Fruit fly (Drosophila melanogaster) whole organism, prepupa: ENCODE measurements around the gene Lgr3.

Experiments used
- Blimp-1 ChIP-seq: fragments of 200-800 bp; sonication (Bioruptor generic); optimal IDR thresholded peaks from 3 replicates; lab custom pipeline; 2017; ENCODE audit warnings: missing biosample characterization, missing genetic modification characterization, mild to moderate bottlenecking, moderate library complexity, missing genetic modification reagents
- CG10631 ChIP-seq: fragments of 200-800 bp; sonication (Bioruptor generic); optimal IDR thresholded peaks from 2 replicates; lab custom pipeline; 2016; ENCODE audit warnings: missing biosample characterization, missing genetic modification characterization
- CG10669 ChIP-seq: fragments of 200-800 bp; sonication (Bioruptor generic); optimal IDR thresholded peaks from 3 replicates; lab custom pipeline; 2018; ENCODE audit warnings: missing biosample characterization, mild to moderate bottlenecking, missing genetic modification characterization, moderate library complexity
- CG11294 ChIP-seq: fragments of 200-800 bp; sonication (Bioruptor generic); IDR thresholded peaks from 2 replicates; pipeline ENCODE4 v1.3.6; 2022; ENCODE audit warnings: missing biosample characterization, missing genetic modification characterization
- CG11762 ChIP-seq: fragments of 200-800 bp; sonication (Bioruptor generic); optimal IDR thresholded peaks from 3 replicates; lab custom pipeline; 2016; ENCODE audit warnings: missing biosample characterization, missing genetic modification characterization; ENCODE audit not compliant: insufficient read depth
- CG15336 ChIP-seq: fragments of 200-800 bp; sonication (Bioruptor generic); IDR thresholded peaks from 2 replicates; pipeline ENCODE4 v1.3.6; 2022; ENCODE audit warnings: missing biosample characterization, missing genetic modification characterization
- CG1621 ChIP-seq: fragments of 200-800 bp; sonication (Bioruptor generic); optimal IDR thresholded peaks from 3 replicates; lab custom pipeline; 2018; ENCODE audit warnings: missing biosample characterization, mild to moderate bottlenecking, missing genetic modification characterization
- CG16779 ChIP-seq: fragments of 200-800 bp; sonication (Bioruptor generic); optimal IDR thresholded peaks from 3 replicates; lab custom pipeline; 2017; ENCODE audit warnings: missing biosample characterization, mild to moderate bottlenecking, missing genetic modification characterization
- CG31627 ChIP-seq: fragments of 200-800 bp; sonication (Bioruptor generic); optimal IDR thresholded peaks from 3 replicates; lab custom pipeline; 2016; ENCODE audit warnings: missing biosample characterization, missing genetic modification characterization
- CG32006 ChIP-seq: fragments of 200-800 bp; sonication (Bioruptor generic); optimal IDR thresholded peaks from 3 replicates; lab custom pipeline; 2017; ENCODE audit warnings: missing biosample characterization, mild to moderate bottlenecking, missing genetic modification characterization
- CG34406 ChIP-seq: fragments of 200-800 bp; sonication (Bioruptor generic); optimal IDR thresholded peaks from 3 replicates; lab custom pipeline; 2016; ENCODE audit warnings: missing biosample characterization, missing genetic modification characterization
- CG3919 ChIP-seq: fragments of 200-800 bp; sonication (Bioruptor generic); optimal IDR thresholded peaks from 3 replicates; lab custom pipeline; 2016; ENCODE audit warnings: missing biosample characterization, missing genetic modification characterization
- CG4318 ChIP-seq: fragments of 200-800 bp; sonication (Bioruptor generic); optimal IDR thresholded peaks from 3 replicates; lab custom pipeline; 2017; ENCODE audit warnings: missing biosample characterization, mild to moderate bottlenecking, missing genetic modification characterization
- CG6163 ChIP-seq: fragments of 200-800 bp; sonication (Bioruptor generic); IDR thresholded peaks from 3 replicates; pipeline ENCODE4 v1.3.6; 2022; ENCODE audit warnings: missing biosample characterization, missing genetic modification characterization
- CG6276 ChIP-seq: fragments of 200-800 bp; sonication (Bioruptor generic); optimal IDR thresholded peaks from 2 replicates; lab custom pipeline; 2017; ENCODE audit warnings: missing biosample characterization, mild to moderate bottlenecking, missing genetic modification characterization
- CG6792 ChIP-seq: fragments of 200-800 bp; sonication (Bioruptor generic); optimal IDR thresholded peaks from 3 replicates; lab custom pipeline; 2016; ENCODE audit warnings: missing biosample characterization, missing genetic modification characterization
- CG6808 ChIP-seq: fragments of 200-800 bp; sonication (Bioruptor generic); optimal IDR thresholded peaks from 3 replicates; lab custom pipeline; 2017; ENCODE audit warnings: missing biosample characterization, missing genetic modification characterization, mild to moderate bottlenecking, moderate library complexity, missing genetic modification reagents
- CG6854 ChIP-seq: fragments of 200-800 bp; sonication (Bioruptor generic); optimal IDR thresholded peaks from 2 replicates; lab custom pipeline; 2017; ENCODE audit warnings: missing biosample characterization, mild to moderate bottlenecking, missing genetic modification characterization
- CG7368 ChIP-seq: fragments of 200-800 bp; sonication (Bioruptor generic); optimal IDR thresholded peaks from 3 replicates; lab custom pipeline; 2016; ENCODE audit warnings: missing biosample characterization, missing genetic modification characterization
- CG8119 ChIP-seq: fragments of 200-800 bp; sonication (Bioruptor generic); IDR thresholded peaks from 3 replicates; pipeline ENCODE4 v1.3.6; 2022; ENCODE audit warnings: missing biosample characterization, missing genetic modification characterization
- CG8319 ChIP-seq: fragments of 200-800 bp; sonication (Bioruptor generic); optimal IDR thresholded peaks from 3 replicates; lab custom pipeline; 2016; ENCODE audit warnings: missing biosample characterization, missing genetic modification characterization
- CG9139 ChIP-seq: fragments of 200-800 bp; sonication (Bioruptor generic); optimal IDR thresholded peaks from 3 replicates; lab custom pipeline; 2017; ENCODE audit warnings: missing biosample characterization, mild to moderate bottlenecking, missing genetic modification characterization
- Eip75B ChIP-seq: fragments of 200-800 bp; sonication (Bioruptor generic); optimal IDR thresholded peaks from 3 replicates; lab custom pipeline; 2016; ENCODE audit warnings: missing biosample characterization, missing genetic modification characterization
- Eip78C ChIP-seq: fragments of 200-800 bp; sonication (Bioruptor generic); peaks from one replicate; lab custom pipeline; 2016; ENCODE audit warnings: missing biosample characterization, missing genetic modification characterization
- Eip93F ChIP-seq: fragments of 200-800 bp; sonication (Bioruptor generic); optimal IDR thresholded peaks from 2 replicates; lab custom pipeline; 2016; ENCODE audit warnings: missing biosample characterization, mild to moderate bottlenecking, missing genetic modification characterization
- Ets21C ChIP-seq: fragments of 200-800 bp; sonication (Bioruptor generic); optimal IDR thresholded peaks from 3 replicates; lab custom pipeline; 2016; ENCODE audit warnings: missing biosample characterization, missing genetic modification characterization
- Ets96B ChIP-seq: fragments of 200-800 bp; optimal IDR thresholded peaks from 2 replicates; lab custom pipeline; 2019; ENCODE audit warnings: missing biosample characterization, mild to moderate bottlenecking, missing genetic modification characterization, moderate library complexity
- Gug ChIP-seq: fragments of 200-800 bp; sonication (Bioruptor generic); IDR thresholded peaks from 2 replicates; pipeline ENCODE4 v1.3.6; 2022; ENCODE audit warnings: missing biosample characterization, missing genetic modification characterization
- Hr38 ChIP-seq: sonication (Bioruptor generic); optimal IDR thresholded peaks from 2 replicates; lab custom pipeline; 2016; ENCODE audit warnings: missing biosample characterization, missing genetic modification characterization
- Hr39 ChIP-seq: fragments of 200-800 bp; sonication (Bioruptor generic); optimal IDR thresholded peaks from 2 replicates; lab custom pipeline; 2016; ENCODE audit warnings: missing biosample characterization, missing genetic modification characterization
- Hr4 ChIP-seq: fragments of 200-800 bp; sonication (Bioruptor generic); optimal IDR thresholded peaks from 3 replicates; lab custom pipeline; 2016; ENCODE audit warnings: missing biosample characterization, missing genetic modification characterization
- Lpt ChIP-seq: fragments of 200-800 bp; sonication (Bioruptor generic); optimal IDR thresholded peaks from 3 replicates; lab custom pipeline; 2016; ENCODE audit warnings: missing biosample characterization, missing genetic modification characterization
- OdsH ChIP-seq: fragments of 200-800 bp; sonication (Bioruptor generic); optimal IDR thresholded peaks from 3 replicates; lab custom pipeline; 2016; ENCODE audit warnings: missing biosample characterization, missing genetic modification characterization
- Smox ChIP-seq: fragments of 200-800 bp; sonication (Bioruptor generic); optimal IDR thresholded peaks from 3 replicates; lab custom pipeline; 2016; ENCODE audit warnings: missing biosample characterization, missing genetic modification characterization
- Sox14 ChIP-seq: fragments of 200-800 bp; sonication (Bioruptor generic); optimal IDR thresholded peaks from 3 replicates; lab custom pipeline; 2016; ENCODE audit warnings: missing biosample characterization, missing genetic modification characterization
- Sox15 ChIP-seq: fragments of 200-800 bp; sonication (Bioruptor generic); optimal IDR thresholded peaks from 3 replicates; lab custom pipeline; 2016; ENCODE audit warnings: missing biosample characterization, missing genetic modification characterization
- achi ChIP-seq: fragments of 200-800 bp; sonication (Bioruptor generic); optimal IDR thresholded peaks from 3 replicates; lab custom pipeline; 2016; ENCODE audit warnings: missing biosample characterization, missing genetic modification characterization
- acj6 ChIP-seq: fragments of 200-800 bp; sonication (Bioruptor generic); optimal IDR thresholded peaks from 3 replicates; lab custom pipeline; 2016; ENCODE audit warnings: missing biosample characterization, missing genetic modification characterization
- cyc ChIP-seq: fragments of 200-800 bp; sonication (Bioruptor generic); optimal IDR thresholded peaks from 3 replicates; lab custom pipeline; 2016; ENCODE audit warnings: missing biosample characterization, missing genetic modification characterization
- dsx ChIP-seq: fragments of 200-800 bp; optimal IDR thresholded peaks from 3 replicates; lab custom pipeline; 2019; ENCODE audit warnings: missing biosample characterization, mild to moderate bottlenecking, missing genetic modification characterization, moderate library complexity; ENCODE audit not compliant: poor library complexity, severe bottlenecking
- eg ChIP-seq: fragments of 200-800 bp; sonication (Bioruptor generic); IDR thresholded peaks from 3 replicates; pipeline ENCODE4 v1.3.6; 2022; ENCODE audit warnings: missing biosample characterization, missing genetic modification characterization
- esn ChIP-seq: fragments of 200-800 bp; sonication (Bioruptor generic); optimal IDR thresholded peaks from 2 replicates; lab custom pipeline; 2016; ENCODE audit warnings: missing biosample characterization, mild to moderate bottlenecking, missing genetic modification characterization, moderate library complexity
- fd59A ChIP-seq: fragments of 200-800 bp; sonication (Bioruptor generic); optimal IDR thresholded peaks from 2 replicates; lab custom pipeline; 2017; ENCODE audit warnings: missing biosample characterization, mild to moderate bottlenecking, missing genetic modification characterization, missing genetic modification reagents
- fd85E ChIP-seq: fragments of 200-800 bp; sonication (Bioruptor generic); optimal IDR thresholded peaks from 3 replicates; lab custom pipeline; 2016; ENCODE audit warnings: missing biosample characterization, missing genetic modification characterization
- fkh ChIP-seq: fragments of 200-800 bp; sonication (Bioruptor generic); optimal IDR thresholded peaks from 3 replicates; lab custom pipeline; 2017; ENCODE audit warnings: missing biosample characterization, mild to moderate bottlenecking, missing genetic modification characterization, moderate library complexity
- lz ChIP-seq: fragments of 200-800 bp; sonication (Bioruptor generic); optimal IDR thresholded peaks from 3 replicates; lab custom pipeline; 2016; ENCODE audit warnings: missing biosample characterization, missing genetic modification characterization
- ss ChIP-seq, 2 experiments: fragments of 200-800 bp; sonication (Bioruptor generic); optimal IDR thresholded peaks; 2 replicates in 1 of 2; 3 replicates in 1 of 2; lab custom pipeline; 2017 to 2018; ENCODE audit warnings: mild to moderate bottlenecking in 2 of 2, missing biosample characterization in 2 of 2, missing genetic modification characterization in 2 of 2, moderate library complexity in 1 of 2
- svp ChIP-seq: fragments of 200-800 bp; sonication (Bioruptor generic); peaks from one replicate; lab custom pipeline; 2016; ENCODE audit warnings: missing biosample characterization, missing genetic modification characterization

Lgr3 gene

DNA sequence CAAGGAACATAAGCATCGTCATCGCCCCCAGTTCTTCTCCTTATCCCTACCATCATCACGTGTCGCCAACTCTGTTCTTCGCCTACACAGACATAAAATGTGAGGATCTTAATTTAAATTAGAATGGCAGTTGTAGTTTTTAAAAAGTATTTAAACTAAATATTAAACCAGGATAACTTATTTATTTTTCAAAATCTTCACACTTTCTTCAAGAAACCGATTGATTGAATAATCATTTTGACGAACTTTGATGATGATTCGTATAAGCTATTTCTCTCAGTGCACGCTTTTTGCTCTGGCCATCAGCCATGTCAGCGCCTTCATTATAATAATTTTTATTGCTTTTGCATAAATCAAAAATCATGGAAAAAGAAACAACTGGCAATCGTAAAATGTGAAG is 26.6 kb upstream of the Lgr3 start (continued):
- peak; percentile 62 for TF ChIP-seq CG10631 (GFP tag; lab: Kevin White, UChicago)
- no peak for TF ChIP-seq eg
- no peak for TF ChIP-seq fkh (GFP tag; lab: Kevin White, UChicago)
- TF ChIP-seq Hr4 (GFP tag; lab: Kevin White, UChicago): peak; percentile 25
- TF ChIP-seq CG3919 (GFP tag; lab: Kevin White, UChicago): peak; percentile 72
- no peak for TF ChIP-seq CG4318
- peak; percentile 93 for TF ChIP-seq Eip78C (GFP tag; lab: Kevin White, UChicago)
- peak; percentile 51 for TF ChIP-seq CG7368 (GFP tag; lab: Kevin White, UChicago)
- peak; percentile 72 for TF ChIP-seq dsx (GFP tag; lab: Kevin White, UChicago)
- peak; percentile 78 for TF ChIP-seq Smox (GFP tag; lab: Kevin White, UChicago)
- peak; percentile 63 for TF ChIP-seq CG10669 (GFP tag; lab: Kevin White, UChicago)
- peak; percentile 67 for TF ChIP-seq CG31627
- peak; percentile 66 for TF ChIP-seq CG34406 (GFP tag; lab: Kevin White, UChicago)
- TF ChIP-seq Lpt (GFP tag; lab: Kevin White, UChicago): no peak
- no peak for TF ChIP-seq CG16779
- no peak for TF ChIP-seq CG6276 (GFP tag; lab: Kevin White, UChicago)
- peak; percentile 37 to 70 for TF ChIP-seq ss (GFP tag; optimal IDR thresholded peaks at IDR 0.05; lab: Kevin White, UChicago)
- no peak for TF ChIP-seq Gug (GFP tag; lab: Robert Waterston, UW)
- peak; percentile 72 for TF ChIP-seq Hr39 (GFP tag; lab: Kevin White, UChicago)
- TF ChIP-seq CG9139 (GFP tag; lab: Kevin White, UChicago): peak; percentile 4
- TF ChIP-seq CG8119: no peak
- TF ChIP-seq Ets96B (tag; lab: Kevin White, UChicago): peak; percentile 70
- peak; percentile 45 for TF ChIP-seq OdsH (GFP tag; lab: Kevin White, UChicago)
- peak; percentile 17 for TF ChIP-seq fd59A (GFP tag; lab: Kevin White, UChicago)
- TF ChIP-seq CG32006: peak; percentile 35
- TF ChIP-seq CG11762 (GFP tag; lab: Kevin White, UChicago): peak; percentile 26
- TF ChIP-seq Hr38: no peak

DNA sequence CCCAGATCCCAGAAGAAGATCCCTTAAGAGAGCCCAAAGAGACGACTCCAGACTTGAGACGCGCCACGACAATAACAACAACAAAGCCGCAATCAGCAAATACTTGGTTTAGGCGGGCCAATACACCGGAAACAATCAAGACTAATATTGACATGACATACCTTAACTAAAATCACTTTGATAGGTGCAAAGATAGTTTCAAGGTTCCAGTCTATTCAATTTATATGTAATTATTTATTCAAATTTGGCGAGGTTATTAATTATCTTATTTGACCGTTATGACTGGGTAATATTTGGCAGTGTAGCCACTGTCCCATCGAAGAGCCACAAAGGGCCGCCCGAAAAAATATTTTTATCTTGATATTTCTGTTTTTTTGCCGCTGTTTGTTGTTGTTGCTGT is 25.1 kb upstream of the Lgr3 start:
- TF ChIP-seq ss (GFP tag; optimal IDR thresholded peaks at IDR 0.05; lab: Kevin White, UChicago) (peak; percentile 86 to 90), CG11294 (no peak), Blimp-1 (peak; percentile 81), Eip78C (GFP tag; lab: Kevin White, UChicago) (peak; percentile 98), CG6854 (peak; percentile 94), Hr4 (GFP tag; lab: Kevin White, UChicago) (peak; percentile 48), fd85E (peak; percentile 42), Eip75B (GFP tag; lab: Kevin White, UChicago) (peak; percentile 92), CG1621 (peak; percentile 78), OdsH (GFP tag; lab: Kevin White, UChicago) (peak; percentile 89), acj6 (GFP tag; lab: Kevin White, UChicago) (peak; percentile 86), Hr38 (no peak), CG8319 (GFP tag; lab: Kevin White, UChicago) (peak; percentile 84), CG32006 (peak; percentile 52), eg (peak; percentile 31; the same call in 1 of the 3 replicates), CG6792 (GFP tag; lab: Kevin White, UChicago) (peak; percentile 92), Sox14 (GFP tag; lab: Kevin White, UChicago) (peak; percentile 83), CG11762 (GFP tag; lab: Kevin White, UChicago) (peak; percentile 84), CG8119 (peak; percentile 47; the same call in 1 of the 3 replicates), svp (GFP tag; lab: Kevin White, UChicago) (peak; percentile 96), esn (peak; percentile 96), achi (GFP tag; lab: Kevin White, UChicago) (peak; percentile 86), CG15336 (GFP tag; lab: Robert Waterston, UW) (peak; percentile 31; the same call in 1 of the 2 replicates), CG9139 (GFP tag; lab: Kevin White, UChicago) (peak; percentile 69), Ets96B (tag; lab: Kevin White, UChicago) (peak; percentile 83), Lpt (GFP tag; lab: Kevin White, UChicago) (peak; percentile 42), CG4318 (no peak), cyc (GFP tag; lab: Kevin White, UChicago) (peak; percentile 92), fd59A (GFP tag; lab: Kevin White, UChicago) (peak; percentile 70), CG6163 (GFP tag; lab: Robert Waterston, UW) (peak; percentile 88), lz (peak; percentile 92), Ets21C (GFP tag; lab: Kevin White, UChicago) (peak; percentile 80), Gug (GFP tag; lab: Robert Waterston, UW) (peak; percentile 33; the same call in 1 of the 2 replicates), Sox15 (GFP tag; lab: Kevin White, UChicago) (peak; percentile 76), Smox (GFP tag; lab: Kevin White, UChicago) (peak; percentile 91), Eip93F (peak; percentile 92), CG6808 (GFP tag; lab: Kevin White, UChicago) (peak; percentile 89)
